Fruit fly (Drosophila melanogaster) whole organism, wandering third instar larva: ENCODE measurements around the gene CG34409.

ENCODE experiments used
- Abd-B ChIP-seq: fragments of >200 bp; optimal IDR thresholded peaks from 2 replicates; lab custom pipeline; 2017; ENCODE audit warnings: missing biosample characterization, missing genetic modification characterization
- CG32264 ChIP-seq: fragments of 200-800 bp; sonication (Bioruptor generic); optimal IDR thresholded peaks from 2 replicates; lab custom pipeline; 2016; ENCODE audit warnings: missing biosample characterization, missing genetic modification characterization
- CG9705 ChIP-seq: fragments of 200-800 bp; sonication (Bioruptor generic); optimal IDR thresholded peaks from 2 replicates; lab custom pipeline; 2018; ENCODE audit warnings: missing biosample characterization, mild to moderate bottlenecking, missing genetic modification characterization
- CrebA ChIP-seq: fragments of 200-800 bp; sonication (Bioruptor generic); optimal IDR thresholded peaks from 2 replicates; lab custom pipeline; 2016; ENCODE audit warnings: missing biosample characterization, mild to moderate bottlenecking, missing genetic modification characterization, borderline replicate concordance
- Dfd ChIP-seq: fragments of >200 bp; optimal IDR thresholded peaks from 2 replicates; lab custom pipeline; 2017; ENCODE audit warnings: missing biosample characterization, missing genetic modification characterization
- Dif ChIP-seq: fragments of 200-275, 200-300 bp; sonication (Bioruptor generic); optimal IDR thresholded peaks from 2 replicates; lab custom pipeline; 2018; ENCODE audit warnings: missing biosample characterization, missing genetic modification characterization; ENCODE audit not compliant: partially characterized antibody
- GATAd ChIP-seq: sonication (Bioruptor generic); optimal IDR thresholded peaks from 2 replicates; lab custom pipeline; 2016; ENCODE audit warnings: missing biosample characterization, missing genetic modification characterization
- HLH106 ChIP-seq: fragments of 200-800 bp; optimal IDR thresholded peaks from 3 replicates; lab custom pipeline; 2019; ENCODE audit warnings: missing biosample characterization, mild to moderate bottlenecking, missing genetic modification characterization, moderate library complexity
- Hnf4 ChIP-seq: fragments of 200-800 bp; sonication (Bioruptor generic); optimal IDR thresholded peaks from 2 replicates; lab custom pipeline; 2016; ENCODE audit warnings: missing biosample characterization, mild to moderate bottlenecking, missing genetic modification characterization
- Hr78 ChIP-seq: fragments of >200 bp; optimal IDR thresholded peaks from 2 replicates; lab custom pipeline; 2017; ENCODE audit warnings: missing biosample characterization, missing genetic modification characterization
- Hr83 ChIP-seq: fragments of 200-300 bp; sonication (Bioruptor generic); optimal IDR thresholded peaks from 2 replicates; lab custom pipeline; 2016; ENCODE audit warnings: missing biosample characterization, mild to moderate bottlenecking, missing genetic modification characterization, moderate library complexity; ENCODE audit not compliant: poor library complexity, severe bottlenecking
- Jra ChIP-seq: sonication (Bioruptor generic); optimal IDR thresholded peaks from 2 replicates; lab custom pipeline; 2016; ENCODE audit warnings: missing biosample characterization, missing genetic modification characterization
- Mio ChIP-seq: sonication (Bioruptor generic); optimal IDR thresholded peaks from 2 replicates; lab custom pipeline; 2016; ENCODE audit warnings: missing biosample characterization, missing genetic modification characterization
- Myc ChIP-seq: fragments of >200 bp; optimal IDR thresholded peaks from 2 replicates; lab custom pipeline; 2017
- N ChIP-seq: fragments of >200 bp; optimal IDR thresholded peaks from 2 replicates; lab custom pipeline; 2018; ENCODE audit warnings: missing biosample characterization, missing external identifiers, missing genetic modification characterization
- OdsH ChIP-seq: fragments of 200-800 bp; sonication (Bioruptor generic); optimal IDR thresholded peaks from 2 replicates; lab custom pipeline; 2016; ENCODE audit warnings: missing biosample characterization, mild to moderate bottlenecking, missing genetic modification characterization
- Rel ChIP-seq, 2 experiments: fragments of 200-800 bp; sonication (Bioruptor generic) in 1 of 2; optimal IDR thresholded peaks; 2 replicates in 1 of 2; 3 replicates in 1 of 2; lab custom pipeline; 2016 to 2019; ENCODE audit warnings: mild to moderate bottlenecking in 2 of 2, missing biosample characterization in 2 of 2, missing genetic modification characterization in 2 of 2, moderate library complexity in 1 of 2
- Sp1 ChIP-seq: fragments of 200-800 bp; sonication (Bioruptor generic); optimal IDR thresholded peaks from 3 replicates; lab custom pipeline; 2019; ENCODE audit warnings: missing biosample characterization, mild to moderate bottlenecking, missing genetic modification characterization, moderate library complexity
- Vsx2 ChIP-seq: fragments of 200-300, 225-300 bp; sonication (Bioruptor generic); optimal IDR thresholded peaks from 2 replicates; lab custom pipeline; 2018; ENCODE audit warnings: missing biosample characterization, missing genetic modification characterization; ENCODE audit not compliant: partially characterized antibody
- br ChIP-seq: fragments of 200-800 bp; sonication (Bioruptor generic); optimal IDR thresholded peaks from 2 replicates; lab custom pipeline; 2016; ENCODE audit warnings: missing biosample characterization, missing genetic modification characterization
- brk ChIP-seq: fragments of 200-800 bp; sonication (Bioruptor generic); optimal IDR thresholded peaks from 2 replicates; lab custom pipeline; 2016; ENCODE audit warnings: missing biosample characterization, mild to moderate bottlenecking, missing genetic modification characterization
- dl ChIP-seq, 2 experiments: fragments of 175-275, 200-275 bp in 1 of 2; fragments of 200-275 bp in 1 of 2; sonication (Bioruptor generic); optimal IDR thresholded peaks; lab custom pipeline; 2018; ENCODE audit warnings: mild to moderate bottlenecking in 2 of 2, missing biosample characterization in 2 of 2, missing genetic modification characterization in 2 of 2, moderate library complexity in 2 of 2; ENCODE audit not compliant: partially characterized antibody in 2 of 2, insufficient read depth in 1 of 2
- dmrt93B ChIP-seq: fragments of 200-800 bp; sonication (Bioruptor generic); optimal IDR thresholded peaks from 2 replicates; lab custom pipeline; 2018; ENCODE audit warnings: missing biosample characterization, mild to moderate bottlenecking, missing genetic modification characterization
- dsf ChIP-seq: sonication (Bioruptor generic); optimal IDR thresholded peaks from 2 replicates; lab custom pipeline; 2016; ENCODE audit warnings: missing biosample characterization, missing genetic modification characterization, borderline replicate concordance
- ey ChIP-seq: fragments of 200-800 bp; sonication (Bioruptor generic); optimal IDR thresholded peaks from 2 replicates; lab custom pipeline; 2016; ENCODE audit warnings: missing biosample characterization, missing genetic modification characterization
- foxo ChIP-seq, 2 experiments: fragments of 200-800 bp; sonication (Bioruptor generic); optimal IDR thresholded peaks; 2 replicates in 1 of 2; 3 replicates in 1 of 2; lab custom pipeline; 2016 to 2017; ENCODE audit warnings: missing biosample characterization in 2 of 2, missing genetic modification characterization in 2 of 2
- fru ChIP-seq: fragments of 200-800 bp; sonication (Bioruptor generic); optimal IDR thresholded peaks from 3 replicates; lab custom pipeline; 2016; ENCODE audit warnings: missing biosample characterization, mild to moderate bottlenecking, missing genetic modification characterization
- h ChIP-seq: fragments of 200-800 bp; sonication (Bioruptor generic); optimal IDR thresholded peaks from 3 replicates; lab custom pipeline; 2016; ENCODE audit warnings: missing biosample characterization, mild to moderate bottlenecking, missing genetic modification characterization
- jim ChIP-seq: fragments of 175-275, 200-325 bp; sonication (Bioruptor generic); optimal IDR thresholded peaks from 2 replicates; lab custom pipeline; 2016; ENCODE audit warnings: missing biosample characterization, mild to moderate bottlenecking, missing genetic modification characterization
- lola ChIP-seq: fragments of >200 bp; optimal IDR thresholded peaks from 2 replicates; lab custom pipeline; 2017; ENCODE audit warnings: missing biosample characterization, missing genetic modification characterization
- pan ChIP-seq: fragments of >200 bp; optimal IDR thresholded peaks from 2 replicates; lab custom pipeline; 2017
- psq ChIP-seq: fragments of 200-800 bp; sonication (Bioruptor generic); optimal IDR thresholded peaks from 3 replicates; lab custom pipeline; 2017; ENCODE audit warnings: missing biosample characterization, mild to moderate bottlenecking, missing genetic modification characterization, moderate library complexity
- rgr ChIP-seq: fragments of 200-800 bp; sonication (Bioruptor generic); optimal IDR thresholded peaks from 3 replicates; lab custom pipeline; 2016; ENCODE audit warnings: missing biosample characterization, mild to moderate bottlenecking, missing genetic modification characterization
- sage ChIP-seq: fragments of 200-800 bp; sonication (Bioruptor generic); optimal IDR thresholded peaks from 2 replicates; lab custom pipeline; 2016; ENCODE audit warnings: missing biosample characterization, mild to moderate bottlenecking, missing genetic modification characterization
- sv ChIP-seq: fragments of 200-800 bp; sonication (Bioruptor generic); optimal IDR thresholded peaks from 3 replicates; lab custom pipeline; 2016; ENCODE audit warnings: missing biosample characterization, missing genetic modification characterization
- tai ChIP-seq: sonication (Bioruptor generic); optimal IDR thresholded peaks from 2 replicates; lab custom pipeline; 2016; ENCODE audit warnings: missing biosample characterization, missing genetic modification characterization
- usp ChIP-seq: fragments of >200 bp; optimal IDR thresholded peaks from 2 replicates; lab custom pipeline; 2017; ENCODE audit warnings: missing biosample characterization, missing genetic modification characterization
- woc ChIP-seq: sonication (Bioruptor generic); optimal IDR thresholded peaks from 2 replicates; lab custom pipeline; 2016; ENCODE audit warnings: missing biosample characterization, mild to moderate bottlenecking, missing genetic modification characterization

CG34409 gene

DNA sequence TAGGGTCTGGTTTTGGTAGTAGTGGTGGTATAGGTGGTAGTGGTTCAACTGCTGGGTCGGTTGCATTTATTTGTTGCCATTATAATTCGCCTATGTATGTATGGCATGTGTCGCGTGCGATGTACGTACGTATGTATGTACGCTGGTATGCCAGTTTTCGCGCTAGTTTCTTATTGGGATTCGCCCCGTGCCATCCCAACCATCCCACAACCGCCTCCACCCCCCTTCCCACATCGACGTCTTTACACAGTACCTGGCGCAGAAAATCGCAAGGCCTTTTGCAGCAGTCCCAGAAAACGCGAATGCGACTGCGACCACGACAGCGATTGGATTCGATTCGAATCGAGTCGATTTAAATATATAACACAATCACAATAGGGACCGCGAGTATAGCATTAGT lies 35.9 kb downstream of the CG34409 start:
- no peak for TF ChIP-seq CG9705 (GFP tag; lab: Kevin White, UChicago)
- no peak for TF ChIP-seq Hr78 (GFP tag; lab: Kevin White, UChicago)
- no peak for TF ChIP-seq CG32264 (GFP tag; lab: Kevin White, UChicago)
- TF ChIP-seq sv (GFP tag; lab: Kevin White, UChicago): no peak
- TF ChIP-seq h (GFP tag; lab: Kevin White, UChicago): no peak
- TF ChIP-seq br: no peak
- no peak for TF ChIP-seq Dif

DNA sequence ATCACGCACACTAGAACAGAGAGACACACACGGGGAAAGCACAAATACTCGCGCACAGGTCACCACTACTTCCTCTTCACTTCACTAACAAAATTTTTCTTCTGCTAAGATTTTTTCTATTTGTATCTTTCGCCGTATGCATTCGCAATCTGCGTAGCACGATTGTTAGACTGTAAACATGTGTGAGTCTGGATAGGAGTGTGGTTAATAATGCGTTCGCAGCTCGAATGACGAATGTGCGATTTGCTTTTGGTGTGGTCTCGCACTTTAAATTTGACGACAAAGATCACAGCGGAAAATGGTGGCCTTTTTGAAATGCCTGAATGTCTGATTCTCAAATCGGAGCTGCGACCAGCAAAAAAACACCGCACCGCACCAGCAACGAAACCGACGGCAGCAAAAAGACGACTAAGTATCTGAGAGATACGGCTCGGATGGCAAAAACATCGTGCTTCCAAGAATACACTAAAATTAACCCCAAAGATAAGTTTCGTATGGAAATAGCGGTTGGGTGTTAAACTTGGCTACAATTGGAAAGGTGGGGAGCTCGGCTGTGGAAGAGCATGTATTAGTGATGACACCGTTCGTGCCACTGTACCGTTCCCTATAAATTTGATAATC lies 41.0 kb downstream of the CG34409 start, which contains the start of gene Unc-115a:
TSS of gene Unc-115a (minus strand) at position 410 of the 621 bp plus-strand sequence.
- no peak for TF ChIP-seq dmrt93B (GFP tag; lab: Kevin White, UChicago)
- TF ChIP-seq Sp1 (GFP tag; lab: Kevin White, UChicago): peak; percentile 57
- TF ChIP-seq pan (lab: Kevin White, UChicago): no peak
- peak; percentile 57 for TF ChIP-seq h (GFP tag; lab: Kevin White, UChicago)
- peak; percentile 56 for TF ChIP-seq Dif
- peak; percentile 5 for TF ChIP-seq OdsH (GFP tag; lab: Kevin White, UChicago)
- TF ChIP-seq Hr83 (GFP tag; lab: Kevin White, UChicago): peak; percentile 77
- peak; percentile 71 for TF ChIP-seq fru (GFP tag; lab: Kevin White, UChicago)
- no peak for TF ChIP-seq Mio
- TF ChIP-seq Hnf4 (GFP tag; lab: Kevin White, UChicago): no peak
- TF ChIP-seq dsf (GFP tag; lab: Kevin White, UChicago): no peak
- no peak for TF ChIP-seq woc (GFP tag; lab: Kevin White, UChicago)
- peak; percentile 38 for TF ChIP-seq sv (GFP tag; lab: Kevin White, UChicago)
- no peak for TF ChIP-seq Jra
- peak; percentile 95 for TF ChIP-seq jim (GFP tag; lab: Kevin White, UChicago)
- peak; percentile 86 for TF ChIP-seq Myc (lab: Kevin White, UChicago)
- no peak for TF ChIP-seq Dfd
- no peak for TF ChIP-seq Rel (GFP tag; optimal IDR thresholded peaks at IDR 0.05; lab: Kevin White, UChicago)
- peak; percentile 61 for TF ChIP-seq Rel (tag; optimal IDR thresholded peaks at IDR 0.05; lab: Kevin White, UChicago)
- peak; percentile 57 for TF ChIP-seq rgr (GFP tag; lab: Kevin White, UChicago)
- TF ChIP-seq GATAd (GFP tag; lab: Kevin White, UChicago): no peak

DNA sequence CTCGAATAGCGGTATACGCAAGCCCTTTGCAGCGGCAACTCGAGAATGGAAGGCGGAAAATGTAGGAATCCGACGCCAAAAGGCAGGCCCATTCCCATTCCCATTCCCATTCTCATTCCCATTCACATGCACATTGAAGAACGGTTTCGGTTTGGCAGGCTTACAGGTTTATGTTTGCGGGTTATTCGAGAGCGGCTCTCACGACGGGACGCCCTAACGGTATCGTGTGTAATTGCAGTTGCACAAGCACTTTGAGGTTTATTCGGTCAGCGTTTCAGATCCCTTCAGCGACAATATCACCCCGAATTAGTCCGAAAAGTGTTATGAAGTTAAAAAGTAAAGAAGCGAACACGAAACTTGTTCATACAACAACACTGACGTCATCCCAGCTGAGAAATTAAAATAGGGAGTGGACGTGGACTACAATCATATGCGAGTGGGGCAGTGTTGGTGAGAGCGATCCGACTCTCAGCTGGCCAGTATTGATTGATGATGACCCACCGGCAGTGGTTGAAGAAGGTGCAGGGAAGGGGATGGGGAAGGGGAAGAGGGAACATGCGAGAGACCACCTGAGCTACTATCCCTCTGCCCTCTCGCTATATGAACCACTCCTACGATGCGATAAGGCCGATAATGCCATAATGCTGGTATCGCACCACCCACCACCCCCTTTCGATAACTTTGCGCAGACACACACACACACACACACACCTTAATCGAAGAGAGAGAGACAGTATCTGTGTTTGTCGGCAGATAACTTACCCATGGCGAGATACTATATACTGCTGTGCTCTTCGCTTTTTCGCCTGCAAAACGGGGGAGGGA lies 41.8 kb downstream of the CG34409 start:
- TF ChIP-seq OdsH (GFP tag; lab: Kevin White, UChicago) (no peak), dsf (GFP tag; lab: Kevin White, UChicago) (no peak), CG32264 (GFP tag; lab: Kevin White, UChicago) (no peak), Hnf4 (GFP tag; lab: Kevin White, UChicago) (no peak), CG9705 (GFP tag; lab: Kevin White, UChicago) (no peak), woc (GFP tag; lab: Kevin White, UChicago) (no peak), lola (GFP tag; lab: Kevin White, UChicago) (no peak), Dfd (peak; percentile 77), dl (GFP tag; optimal IDR thresholded peaks at IDR 0.05; lab: Kevin White, UChicago; ENCODE audit: insufficient read depth in 1 of 2, partially characterized antibody in 2 of 2) (peak in 1 of 2 experiments; percentile 75), GATAd (GFP tag; lab: Kevin White, UChicago) (no peak), sage (no peak), rgr (GFP tag; lab: Kevin White, UChicago) (peak; percentile 23), Abd-B (GFP tag; lab: Kevin White, UChicago) (no peak), N (GFP tag; lab: Kevin White, UChicago) (peak; percentile 80), dmrt93B (GFP tag; lab: Kevin White, UChicago) (no peak), Hr78 (GFP tag; lab: Kevin White, UChicago) (peak; percentile 23), HLH106 (tag; lab: Kevin White, UChicago) (no peak), Mio (no peak), psq (peak; percentile 6), Rel (GFP tag; optimal IDR thresholded peaks at IDR 0.05; lab: Kevin White, UChicago) (no peak), Rel (tag; optimal IDR thresholded peaks at IDR 0.05; lab: Kevin White, UChicago) (peak; percentile 77), br (no peak), sv (GFP tag; lab: Kevin White, UChicago) (no peak), brk (GFP tag; lab: Kevin White, UChicago) (no peak), Jra (peak; percentile 62), Myc (lab: Kevin White, UChicago) (no peak), ey (GFP tag; lab: Kevin White, UChicago) (no peak), Hr83 (GFP tag; lab: Kevin White, UChicago) (peak; percentile 70), Dif (peak; percentile 70), jim (GFP tag; lab: Kevin White, UChicago) (no peak), h (GFP tag; lab: Kevin White, UChicago) (peak; percentile 62), CrebA (no peak), Sp1 (GFP tag; lab: Kevin White, UChicago) (no peak), tai (GFP tag; lab: Kevin White, UChicago) (no peak), pan (lab: Kevin White, UChicago) (no peak), Vsx2 (no peak), usp (GFP tag; lab: Kevin White, UChicago) (no peak), fru (GFP tag; lab: Kevin White, UChicago) (no peak), foxo (GFP tag; optimal IDR thresholded peaks at IDR 0.05; lab: Kevin White, UChicago) (peak in 1 of 2 experiments; percentile 47)
